Worm (Caenorhabditis elegans) whole organism, L1 larva: Measurements from ENCODE around the gene ecps-2.

Experiments used
- C16A3.4 ChIP-seq: fragments of 150-350 bp; optimal IDR thresholded peaks from 2 replicates; lab custom pipeline; 2014; ENCODE audit warnings: missing biosample characterization, missing genetic modification characterization
- C34B4.2 ChIP-seq: sonication (generic microtip); optimal IDR thresholded peaks from 2 replicates; lab custom pipeline; 2017; ENCODE audit warnings: mild to moderate bottlenecking, missing genetic modification characterization, missing compliant biosample characterization
- F16B12.6 ChIP-seq: fragments of 150-350 bp; optimal IDR thresholded peaks from 2 replicates; lab custom pipeline; 2014; ENCODE audit warnings: missing biosample characterization, missing genetic modification characterization
- alr-1 ChIP-seq: fragments of 200-800 bp; sonication (Bioruptor generic); optimal IDR thresholded peaks from 2 replicates; lab custom pipeline; 2018; ENCODE audit warnings: borderline replicate concordance, mild to moderate bottlenecking, missing genetic modification characterization, missing compliant biosample characterization
- ama-1 ChIP-seq: fragments of 150-350 bp; optimal IDR thresholded peaks from 2 replicates; lab custom pipeline; 2014
- ceh-90 ChIP-seq: sonication (generic microtip); optimal IDR thresholded peaks from 2 replicates; lab custom pipeline; 2016; ENCODE audit warnings: missing genetic modification characterization, missing compliant biosample characterization
- dpl-1 ChIP-seq, 3 experiments: fragments of 150-350 bp in 2 of 3; sonication (generic microtip) in 1 of 3; optimal IDR thresholded peaks; 2 replicates each; lab custom pipeline; 2014 to 2017; ENCODE audit warnings: missing biosample characterization in 3 of 3, missing genetic modification characterization in 3 of 3, missing genetic modification reagents in 3 of 3
- efl-3 ChIP-seq: fragments of 200-800 bp; sonication (Bioruptor generic); optimal IDR thresholded peaks from 2 replicates; lab custom pipeline; 2018; ENCODE audit warnings: mild to moderate bottlenecking, missing genetic modification characterization, missing compliant biosample characterization
- egl-27 ChIP-seq, 2 experiments: fragments of 150-350 bp in 1 of 2; sonication (generic microtip); optimal IDR thresholded peaks; 3 replicates each; lab custom pipeline; 2017 to 2018; ENCODE audit warnings: missing biosample characterization in 2 of 2, missing genetic modification characterization in 2 of 2, missing genetic modification reagents in 2 of 2
- elt-3 ChIP-seq, 6 experiments: fragments of 150-350 bp in 1 of 6; sonication (generic microtip); optimal IDR thresholded peaks; 2 replicates each; lab custom pipeline; 2017 to 2018; ENCODE audit warnings: missing biosample characterization in 6 of 6, missing genetic modification characterization in 6 of 6, inconsistent platforms in 1 of 6
- irx-1 ChIP-seq: sonication (generic microtip); optimal IDR thresholded peaks from 2 replicates; lab custom pipeline; 2016; ENCODE audit warnings: missing genetic modification characterization, missing compliant biosample characterization
- lin-13 ChIP-seq: fragments of 150-350 bp; optimal IDR thresholded peaks from 2 replicates; lab custom pipeline; 2014; ENCODE audit warnings: missing biosample characterization, missing genetic modification reagents, missing genetic modification characterization
- lin-14 ChIP-seq: fragments of 200-800 bp; sonication (Bioruptor generic); optimal IDR thresholded peaks from 2 replicates; lab custom pipeline; 2018; ENCODE audit warnings: mild to moderate bottlenecking, missing genetic modification characterization, moderate library complexity, missing compliant biosample characterization
- lin-35 ChIP-seq, 2 experiments: fragments of 150-350 bp; optimal IDR thresholded peaks; 2 replicates each; lab custom pipeline; 2014; ENCODE audit warnings: missing biosample characterization in 2 of 2, missing genetic modification characterization in 2 of 2, missing genetic modification reagents in 2 of 2
- lir-3 ChIP-seq: sonication (generic microtip); optimal IDR thresholded peaks from 2 replicates; lab custom pipeline; 2016; ENCODE audit warnings: mild to moderate bottlenecking, missing genetic modification characterization, moderate library complexity, missing compliant biosample characterization; ENCODE audit not compliant: poor library complexity
- lsy-2 ChIP-seq, 2 experiments: fragments of 150-350 bp; optimal IDR thresholded peaks; 2 replicates each; lab custom pipeline; 2014; ENCODE audit warnings: missing biosample characterization in 2 of 2, missing genetic modification characterization in 2 of 2
- mab-9 ChIP-seq: fragments of 200-800 bp; sonication (Bioruptor generic); IDR thresholded peaks from 2 replicates; pipeline ENCODE4 v1.3.6; 2022; ENCODE audit warnings: missing genetic modification reagents, missing genetic modification characterization, missing compliant biosample characterization
- nhr-12 ChIP-seq: sonication (generic microtip); optimal IDR thresholded peaks from 2 replicates; lab custom pipeline; 2017; ENCODE audit warnings: missing biosample characterization, missing genetic modification characterization
- nhr-19 ChIP-seq: fragments of 200-800 bp; sonication (Bioruptor generic); conservative IDR thresholded peaks from 2 replicates; pipeline ENCODE4 v1.3.6; 2022; ENCODE audit warnings: missing genetic modification characterization, missing compliant biosample characterization
- nhr-237 ChIP-seq: fragments of 150-350 bp; optimal IDR thresholded peaks from 2 replicates; lab custom pipeline; 2014; ENCODE audit warnings: missing biosample characterization, missing genetic modification characterization
- nhr-28 ChIP-seq: fragments of 150-350 bp; optimal IDR thresholded peaks from 2 replicates; lab custom pipeline; 2014; ENCODE audit warnings: missing biosample characterization, missing genetic modification characterization
- nhr-47 ChIP-seq: sonication (generic microtip); optimal IDR thresholded peaks from 2 replicates; lab custom pipeline; 2016; ENCODE audit warnings: mild to moderate bottlenecking, missing genetic modification characterization, moderate library complexity, missing compliant biosample characterization
- nhr-76 ChIP-seq: sonication (generic microtip); optimal IDR thresholded peaks from 2 replicates; lab custom pipeline; 2017; ENCODE audit warnings: missing biosample characterization, missing genetic modification characterization
- nhr-77 ChIP-seq: fragments of 150-350 bp; optimal IDR thresholded peaks from 2 replicates; lab custom pipeline; 2014; ENCODE audit warnings: missing biosample characterization, missing genetic modification characterization
- nhr-84 ChIP-seq: sonication (generic microtip); optimal IDR thresholded peaks from 2 replicates; lab custom pipeline; 2017; ENCODE audit warnings: missing biosample characterization, missing genetic modification characterization
- nhr-85 ChIP-seq: sonication (generic microtip); peaks from one replicate; lab custom pipeline; 2016; ENCODE audit warnings: missing genetic modification characterization, inconsistent platforms, missing compliant biosample characterization
- pag-3 ChIP-seq: sonication (generic microtip); optimal IDR thresholded peaks from 2 replicates; lab custom pipeline; 2017; ENCODE audit warnings: missing genetic modification characterization, mild to moderate bottlenecking, missing compliant biosample characterization, antibody characterized with exemption, borderline replicate concordance; ENCODE audit not compliant: insufficient read depth
- pax-3 ChIP-seq: fragments of 200-800 bp; sonication (Bioruptor generic); optimal IDR thresholded peaks from 2 replicates; lab custom pipeline; 2018; ENCODE audit warnings: mild to moderate bottlenecking, missing genetic modification characterization, moderate library complexity, missing compliant biosample characterization
- pqm-1 ChIP-seq: sonication (generic microtip); optimal IDR thresholded peaks from 3 replicates; lab custom pipeline; 2017; ENCODE audit warnings: missing biosample characterization, missing genetic modification characterization
- sup-37 ChIP-seq: fragments of 200-800 bp; sonication (Bioruptor generic); optimal IDR thresholded peaks from 2 replicates; lab custom pipeline; 2018; ENCODE audit warnings: mild to moderate bottlenecking, missing genetic modification characterization, missing compliant biosample characterization
- tbx-2 ChIP-seq: sonication (generic microtip); optimal IDR thresholded peaks from 2 replicates; lab custom pipeline; 2016; ENCODE audit warnings: missing genetic modification characterization, missing compliant biosample characterization
- unc-86 ChIP-seq: sonication (generic microtip); optimal IDR thresholded peaks from 2 replicates; lab custom pipeline; 2016; ENCODE audit warnings: missing genetic modification characterization, missing compliant biosample characterization
- unc-98 ChIP-seq: fragments of 200-800 bp; sonication (Bioruptor generic); IDR thresholded peaks from 2 replicates; pipeline ENCODE4 v1.3.6; 2022; ENCODE audit warnings: missing genetic modification characterization, missing compliant biosample characterization
- xbp-1 ChIP-seq: sonication (generic microtip); optimal IDR thresholded peaks from 2 replicates; lab custom pipeline; 2016; ENCODE audit warnings: missing genetic modification characterization, missing compliant biosample characterization
- zag-1 ChIP-seq: fragments of 150-350 bp; optimal IDR thresholded peaks from 2 replicates; lab custom pipeline; 2014; ENCODE audit warnings: missing biosample characterization, missing genetic modification characterization
- zip-4 ChIP-seq: fragments of 200-800 bp; sonication (Bioruptor generic); optimal IDR thresholded peaks from 2 replicates; lab custom pipeline; 2018; ENCODE audit warnings: mild to moderate bottlenecking, missing genetic modification characterization, moderate library complexity, missing compliant biosample characterization
- ztf-4 ChIP-seq: fragments of 150-350 bp; optimal IDR thresholded peaks from 2 replicates; lab custom pipeline; 2014; ENCODE audit warnings: missing biosample characterization, missing genetic modification characterization

Gene ecps-2

ce11 chrIII:10415822-10416221 lies 27.1 kb upstream of the ecps-2 start, which contains the start of gene ymel-1 (continued):
- no peak for TF ChIP-seq elt-3 (tag; optimal IDR thresholded peaks at IDR 0.05; lab: Kevin White, UChicago)
- TF ChIP-seq nhr-19 (GFP tag; lab: Robert Waterston, UW) = peak; percentile 27; the same call in 1 of the 2 replicates
- no peak for TF ChIP-seq lin-14 (GFP tag; lab: Kevin White, UChicago)
- peak; percentile 44 to 60 for TF ChIP-seq lin-35 (GFP tag; optimal IDR thresholded peaks at IDR 0.05; lab: Kevin White, UChicago)

- TF ChIP-seq irx-1 (no peak), efl-3 (GFP tag; lab: Kevin White, UChicago) (no peak), dpl-1 (GFP tag; optimal IDR thresholded peaks at IDR 0.05; lab: Kevin White, UChicago) (no peak), ztf-4 (tag; lab: Kevin White, UChicago) (no peak), nhr-12 (no peak), mab-9 (GFP tag; lab: Robert Waterston, UW) (no peak), nhr-47 (tag; lab: Kevin White, UChicago) (no peak), ceh-90 (no peak), xbp-1 (tag; lab: Kevin White, UChicago) (no peak), nhr-84 (tag; lab: Kevin White, UChicago) (no peak), sup-37 (GFP tag; lab: Kevin White, UChicago) (no peak), lin-13 (no peak), egl-27 (tag; optimal IDR thresholded peaks at IDR 0.05; lab: Kevin White, UChicago) (no peak)
Observed at ce11 chrIII:10421680-10422079, 21.2 kb upstream of the ecps-2 start.

- no peak for TF ChIP-seq nhr-77
- TF ChIP-seq zip-4 (GFP tag; lab: Kevin White, UChicago) = no peak
- no peak for TF ChIP-seq nhr-237
- TF ChIP-seq C34B4.2 (tag; lab: Kevin White, UChicago) = no peak
- no peak for TF ChIP-seq unc-98 (GFP tag; lab: Robert Waterston, UW)
- no peak for TF ChIP-seq lir-3 (tag; lab: Kevin White, UChicago)
- TF ChIP-seq lsy-2 (tag; optimal IDR thresholded peaks at IDR 0.05; lab: Kevin White, UChicago) = no peak
- no peak for TF ChIP-seq alr-1 (tag; lab: Kevin White, UChicago)
Observed at ce11 chrIII:10423906-10424305, 19.0 kb upstream of the ecps-2 start, which contains the start of gene M03C11.6. M03C11.6 (minus strand) TSS chrIII:10424006.

- TF ChIP-seq sup-37 (GFP tag; lab: Kevin White, UChicago) = no peak
- TF ChIP-seq unc-86 (tag; lab: Kevin White, UChicago) = no peak
- no peak for TF ChIP-seq mab-9 (GFP tag; lab: Robert Waterston, UW)
- TF ChIP-seq alr-1 (tag; lab: Kevin White, UChicago) = no peak
- TF ChIP-seq pqm-1 (tag; lab: Kevin White, UChicago) = no peak
- no peak for TF ChIP-seq ama-1 (lab: Kevin White, UChicago)
- no peak for TF ChIP-seq tbx-2 (tag; lab: Kevin White, UChicago)
- TF ChIP-seq nhr-76 (tag; lab: Kevin White, UChicago) = no peak
- TF ChIP-seq nhr-77 = no peak
- TF ChIP-seq pag-3 = no peak
- TF ChIP-seq nhr-28 = no peak
- TF ChIP-seq pax-3 = no peak
- no peak for TF ChIP-seq lir-3 (tag; lab: Kevin White, UChicago)
- TF ChIP-seq F16B12.6 (tag; lab: Kevin White, UChicago) = no peak
- TF ChIP-seq nhr-85 (tag; lab: Kevin White, UChicago) = no peak
- no peak for TF ChIP-seq irx-1
- no peak for TF ChIP-seq C16A3.4
- no peak for TF ChIP-seq zag-1 (tag; lab: Kevin White, UChicago)
Observed at ce11 chrIII:10427882-10428281, 15.0 kb upstream of the ecps-2 start, which contains the start of gene prp-3. prp-3 (minus strand) TSS chrIII:10427982.
